Worm (Caenorhabditis elegans) whole organism, young adult: ENCODE results near the gene hlh-1.

Source experiments
- Y53G8AR.9 ChIP-seq: fragments of 200-800 bp; sonication (Bioruptor generic); conservative IDR thresholded peaks from 2 replicates; pipeline ENCODE4 v1.3.6; 2022; ENCODE audit warnings: missing genetic modification reagents, missing genetic modification characterization, missing compliant biosample characterization
- atf-7 ChIP-seq: sonication (generic microtip); optimal IDR thresholded peaks from 2 replicates; lab custom pipeline; 2017; ENCODE audit warnings: mild to moderate bottlenecking, missing genetic modification characterization, missing compliant biosample characterization
- ceh-58 ChIP-seq: fragments of 200-800 bp; sonication (Bioruptor generic); IDR thresholded peaks from 2 replicates; pipeline ENCODE4 v1.3.6; 2022; ENCODE audit warnings: missing genetic modification characterization, missing compliant biosample characterization
- dpl-1 ChIP-seq: fragments of 150-350 bp; optimal IDR thresholded peaks from 2 replicates; lab custom pipeline; 2014; ENCODE audit warnings: missing biosample characterization, missing genetic modification reagents, missing genetic modification characterization
- lin-54 ChIP-seq: fragments of 200-800 bp; sonication (Bioruptor generic); optimal IDR thresholded peaks from 2 replicates; lab custom pipeline; 2018; ENCODE audit warnings: mild to moderate bottlenecking, missing genetic modification characterization, missing compliant biosample characterization
- lsy-27 ChIP-seq: sonication (generic microtip); optimal IDR thresholded peaks from 2 replicates; lab custom pipeline; 2017; ENCODE audit warnings: missing genetic modification characterization, mild to moderate bottlenecking, missing compliant biosample characterization, antibody characterized with exemption, missing genotype, borderline replicate concordance; ENCODE audit not compliant: insufficient read depth
- nfyb-1 ChIP-seq: fragments of 200-800 bp; sonication (Bioruptor generic); IDR thresholded peaks from 2 replicates; pipeline ENCODE4 v1.3.6; 2022; ENCODE audit warnings: missing genetic modification reagents, missing genetic modification characterization, missing compliant biosample characterization
- pbrm-1 ChIP-seq: fragments of 200-800 bp; sonication (Bioruptor generic); IDR thresholded peaks from 2 replicates; pipeline ENCODE4 v1.3.6; 2022; ENCODE audit warnings: missing genetic modification reagents, missing genetic modification characterization, missing compliant biosample characterization
- snpc-1.3 ChIP-seq: sonication (generic microtip); optimal IDR thresholded peaks from 2 replicates; lab custom pipeline; 2017; ENCODE audit warnings: missing genetic modification characterization, mild to moderate bottlenecking, missing compliant biosample characterization, antibody characterized with exemption, moderate library complexity, missing genotype, missing genetic modification reagents; ENCODE audit not compliant: insufficient read depth
- snpc-4 ChIP-seq, 5 experiments: fragments of 150-350 bp in 1 of 5; sonication (generic microtip) in 4 of 5; optimal IDR thresholded peaks; 2 replicates each; lab custom pipeline; 2014 to 2018; ENCODE audit warnings: missing genetic modification characterization in 5 of 5, missing biosample characterization in 3 of 5, antibody characterized with exemption in 2 of 5, mild to moderate bottlenecking in 2 of 5, missing compliant biosample characterization in 2 of 5, missing genotype in 2 of 5, moderate library complexity in 2 of 5, missing genetic modification reagents in 1 of 5
- unc-130 ChIP-seq: sonication (generic microtip); optimal IDR thresholded peaks from 2 replicates; lab custom pipeline; 2016; ENCODE audit warnings: missing genetic modification reagents, missing genetic modification characterization, missing compliant biosample characterization

DNA sequence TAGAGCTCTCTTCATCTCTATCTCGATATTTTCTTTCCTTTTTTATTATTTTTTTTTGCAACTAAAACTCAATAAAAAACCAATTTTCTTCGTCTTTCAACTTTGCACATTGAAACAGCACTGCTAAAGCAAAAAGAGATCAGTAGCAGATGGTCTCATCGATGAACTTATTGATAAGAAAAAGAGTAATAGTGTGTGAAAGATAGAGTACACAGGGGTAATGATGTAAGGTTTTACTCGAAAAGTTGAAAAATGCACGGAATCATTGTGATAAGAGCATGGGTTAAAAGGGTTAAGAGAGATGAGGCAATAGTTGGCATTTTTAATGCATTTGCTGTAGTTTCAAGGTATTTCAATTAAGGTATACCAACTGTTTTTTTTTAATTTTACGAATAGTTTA, 33.7 kb downstream of the hlh-1 start:
- no peak for TF ChIP-seq lsy-27 (tag; lab: Kevin White, UChicago)
- no peak for TF ChIP-seq lin-54 (GFP tag; lab: Kevin White, UChicago)
- no peak for TF ChIP-seq dpl-1 (GFP tag; lab: Kevin White, UChicago)
- no peak for TF ChIP-seq ceh-58 (GFP tag; lab: Robert Waterston, UW)
- no peak for TF ChIP-seq nfyb-1
- no peak for TF ChIP-seq Y53G8AR.9
- no peak for TF ChIP-seq pbrm-1 (GFP tag; lab: Robert Waterston, UW)
- TF ChIP-seq snpc-4 (GFP tag; optimal IDR thresholded peaks at IDR 0.05; lab: Kevin White, UChicago): no peak
- no peak for TF ChIP-seq snpc-4 (tag; optimal IDR thresholded peaks at IDR 0.05; lab: Kevin White, UChicago)
- TF ChIP-seq atf-7 (tag; lab: Kevin White, UChicago): no peak
- no peak for TF ChIP-seq unc-130 (GFP tag; lab: Kevin White, UChicago)
- no peak for TF ChIP-seq snpc-1.3 (tag; lab: Kevin White, UChicago)
